Fruit fly (Drosophila melanogaster): ENCODE data around the gene Kah.

The Kah gene

DNA sequence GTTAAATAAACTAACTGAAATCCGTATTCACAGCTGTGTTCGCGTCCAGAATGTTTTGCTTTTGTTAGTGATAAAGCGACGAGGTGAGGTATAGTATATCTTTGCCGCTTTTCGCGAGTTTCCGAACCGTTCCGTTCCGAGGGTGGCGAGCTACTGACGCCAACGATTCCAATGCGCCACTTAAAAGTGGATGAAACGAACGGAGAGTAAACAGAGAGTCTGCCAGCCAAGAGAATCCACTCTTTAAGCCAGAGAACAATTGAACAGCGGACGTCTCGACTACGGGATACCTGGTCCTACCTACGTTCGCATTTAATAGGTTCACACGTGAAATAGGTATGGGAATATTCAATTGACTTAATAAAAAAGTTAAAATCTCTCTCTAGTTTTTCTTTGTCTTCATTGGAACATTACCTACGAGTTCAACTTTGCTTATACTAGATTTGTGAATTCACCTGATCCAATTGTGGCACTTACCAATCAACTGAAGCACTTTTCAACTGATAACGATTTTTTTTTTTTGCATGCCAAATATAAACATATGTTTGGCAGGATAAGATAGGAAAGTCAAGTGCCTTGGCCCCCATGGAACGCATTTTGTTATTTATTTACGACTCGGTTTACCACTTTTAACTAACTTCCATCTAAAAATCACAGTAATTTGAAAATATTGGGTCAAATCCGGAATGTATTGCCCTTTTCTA is 14.9 kb upstream of the Kah start, which contains the start of gene CG13893 (continued):
- no peak for TF ChIP-seq usp (GFP tag; optimal IDR thresholded peaks at IDR 0.05)

DNA sequence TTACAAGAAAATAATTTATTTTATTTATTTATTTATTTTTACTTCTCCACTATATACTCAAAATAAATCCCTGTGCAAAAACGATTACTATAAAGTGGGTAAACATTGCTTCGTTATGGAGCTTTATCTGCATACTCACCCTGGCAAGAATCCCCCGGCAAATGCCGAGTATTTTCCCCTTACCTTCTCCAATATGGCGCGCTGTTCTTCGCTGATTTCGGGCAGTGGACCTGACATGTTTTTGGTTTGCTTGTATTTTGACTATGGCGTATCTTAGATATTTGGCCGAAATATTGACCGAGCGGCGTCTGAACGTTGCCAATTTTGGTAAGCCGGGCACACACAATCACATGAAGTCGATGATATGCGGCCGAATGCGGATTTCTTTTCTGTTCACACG is 14.1 kb upstream of the Kah start:
- TF ChIP-seq dmrt93B (GFP tag; optimal IDR thresholded peaks at IDR 0.05) (no peak), Rel (GFP tag; optimal IDR thresholded peaks at IDR 0.05) (no peak), Rel (tag; optimal IDR thresholded peaks at IDR 0.05) (peak; percentile 77)

DNA sequence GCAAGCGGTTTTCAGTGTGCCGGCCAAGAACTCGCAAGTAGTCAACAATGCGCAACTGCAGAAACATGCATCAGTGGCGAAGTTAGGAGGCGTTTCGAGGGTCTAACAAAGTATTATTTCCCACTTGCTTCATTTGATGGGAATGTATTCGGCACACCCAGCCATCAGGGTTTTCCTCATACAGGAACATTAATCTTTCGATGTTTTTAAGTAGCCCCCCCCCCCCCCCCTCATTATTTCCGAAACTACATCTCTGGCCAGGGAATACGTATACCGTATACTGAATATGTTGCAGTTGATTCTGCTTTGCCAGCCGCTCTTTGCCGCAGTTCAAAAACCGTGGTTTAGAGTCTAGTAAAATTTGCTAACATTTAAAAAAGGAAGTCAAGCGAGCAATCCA is 13.5 kb upstream of the Kah start:
- TF ChIP-seq foxo (GFP tag; optimal IDR thresholded peaks at IDR 0.05) (peak in 1 of 2 experiments; percentile 27), br (GFP tag; optimal IDR thresholded peaks at IDR 0.05) (no peak), HLH106 (tag; optimal IDR thresholded peaks at IDR 0.05) (peak; percentile 70), tai (GFP tag; optimal IDR thresholded peaks at IDR 0.05) (no peak), h (GFP tag; optimal IDR thresholded peaks at IDR 0.05) (peak; percentile 9)

DNA sequence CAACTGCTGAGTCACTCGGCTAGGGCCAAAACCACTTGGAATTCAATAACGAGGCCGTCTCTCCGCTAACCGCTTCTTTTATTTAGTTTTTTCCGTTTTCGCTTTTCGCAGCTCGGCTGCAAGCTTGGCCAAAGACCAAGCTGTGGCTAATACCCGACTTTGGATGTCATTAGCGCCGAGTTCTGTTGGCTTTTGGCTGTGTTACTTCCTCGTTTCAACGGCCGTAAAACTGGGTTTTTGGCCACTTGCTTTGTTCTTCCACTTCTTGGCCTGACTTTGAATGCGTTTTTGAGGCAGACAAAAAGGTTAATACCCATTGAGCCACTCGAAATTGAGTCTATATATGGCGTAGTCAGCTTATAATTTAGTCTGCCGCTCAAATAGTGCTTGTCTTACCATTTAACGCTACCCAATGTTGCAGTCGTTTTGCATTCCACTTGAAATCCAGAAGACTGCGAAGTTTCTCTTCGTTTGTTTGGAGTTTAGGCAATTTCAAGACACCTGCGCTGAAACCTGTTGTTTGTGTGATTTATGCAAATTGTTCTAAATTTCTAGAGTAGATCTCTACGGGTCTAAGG is 12.6 kb upstream of the Kah start:
- TF ChIP-seq Jra (GFP tag; optimal IDR thresholded peaks at IDR 0.05): no peak
- TF ChIP-seq Mio (GFP tag; optimal IDR thresholded peaks at IDR 0.05): no peak
- no peak for TF ChIP-seq usp (GFP tag; optimal IDR thresholded peaks at IDR 0.05)
- no peak for TF ChIP-seq CG32264 (GFP tag; optimal IDR thresholded peaks at IDR 0.05)
- TF ChIP-seq sv (GFP tag; optimal IDR thresholded peaks at IDR 0.05): no peak
- no peak for TF ChIP-seq N (GFP tag; optimal IDR thresholded peaks at IDR 0.05)
- no peak for TF ChIP-seq Dif (GFP tag; optimal IDR thresholded peaks at IDR 0.05; ENCODE audit: partially characterized antibody)
- no peak for TF ChIP-seq Sp1 (GFP tag; optimal IDR thresholded peaks at IDR 0.05)
- no peak for TF ChIP-seq dsf (GFP tag; optimal IDR thresholded peaks at IDR 0.05; ENCODE audit: borderline replicate concordance)

DNA sequence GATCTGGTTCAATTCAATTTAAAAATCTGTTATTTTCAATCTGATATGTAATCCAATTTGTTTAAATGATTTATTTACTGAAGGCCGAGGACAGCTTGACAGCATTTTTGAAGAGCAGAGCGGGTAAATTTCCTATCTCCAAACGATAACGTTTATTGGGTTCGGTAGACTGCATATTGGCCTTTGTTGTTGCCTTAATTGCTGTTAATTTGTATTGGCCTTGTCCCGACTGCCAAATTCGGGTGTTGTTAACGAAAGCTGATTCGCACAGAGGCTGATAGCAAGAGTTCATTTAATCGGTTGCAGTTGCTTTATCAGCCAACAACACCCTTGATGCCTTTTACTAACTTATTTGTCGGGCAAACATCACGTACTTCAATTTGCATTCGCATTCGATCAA is 12.0 kb upstream of the Kah start:
- TF ChIP-seq h (GFP tag; optimal IDR thresholded peaks at IDR 0.05) (peak; percentile 5), CG32264 (GFP tag; optimal IDR thresholded peaks at IDR 0.05) (no peak), Hnf4 (GFP tag; optimal IDR thresholded peaks at IDR 0.05) (no peak), woc (GFP tag; optimal IDR thresholded peaks at IDR 0.05) (no peak), br (GFP tag; optimal IDR thresholded peaks at IDR 0.05) (peak; percentile 9), Rel (GFP tag; optimal IDR thresholded peaks at IDR 0.05) (no peak), Rel (tag; optimal IDR thresholded peaks at IDR 0.05) (peak; percentile 28), Abd-B (GFP tag; optimal IDR thresholded peaks at IDR 0.05) (no peak), Mio (GFP tag; optimal IDR thresholded peaks at IDR 0.05) (no peak), OdsH (GFP tag; optimal IDR thresholded peaks at IDR 0.05) (no peak), Dfd (GFP tag; optimal IDR thresholded peaks at IDR 0.05) (no peak), HLH106 (tag; optimal IDR thresholded peaks at IDR 0.05) (no peak)

DNA sequence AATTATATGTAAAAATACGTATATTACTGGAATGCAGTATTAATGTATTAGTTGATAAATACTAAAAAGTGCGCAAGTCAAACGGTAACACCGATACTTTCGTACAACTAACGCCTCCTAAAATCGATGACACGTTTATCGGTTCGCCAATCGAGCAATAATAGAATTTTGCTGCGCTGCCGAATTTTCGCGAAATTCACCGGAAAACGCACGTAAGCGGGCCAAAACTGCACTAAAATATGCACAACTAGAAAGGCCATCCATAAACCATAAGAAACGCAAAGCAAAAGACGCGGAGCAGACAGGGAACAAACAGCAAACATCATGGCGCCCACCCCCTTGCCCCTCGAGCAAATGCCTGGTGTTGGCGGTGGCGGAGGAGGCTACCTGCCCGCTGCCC is 4.0 kb upstream of the Kah start, which contains the start of gene MED14:
MED14 (plus strand) TSS at position 145 of the 400 bp plus-strand sequence.
- no peak for TF ChIP-seq ey (GFP tag; optimal IDR thresholded peaks at IDR 0.05)
- TF ChIP-seq jim (GFP tag; optimal IDR thresholded peaks at IDR 0.05): no peak
- TF ChIP-seq dsf (GFP tag; optimal IDR thresholded peaks at IDR 0.05; ENCODE audit: borderline replicate concordance): no peak
- no peak for TF ChIP-seq Sp1 (GFP tag; optimal IDR thresholded peaks at IDR 0.05)
- TF ChIP-seq foxo (GFP tag; optimal IDR thresholded peaks at IDR 0.05): no peak
- no peak for TF ChIP-seq CG9705 (GFP tag; optimal IDR thresholded peaks at IDR 0.05)
- TF ChIP-seq Rel (GFP tag; optimal IDR thresholded peaks at IDR 0.05): no peak
- no peak for TF ChIP-seq Rel (tag; optimal IDR thresholded peaks at IDR 0.05)
- TF ChIP-seq GATAd (GFP tag; optimal IDR thresholded peaks at IDR 0.05): no peak
- TF ChIP-seq Abd-B (GFP tag; optimal IDR thresholded peaks at IDR 0.05): no peak
- no peak for TF ChIP-seq Hr78 (GFP tag; optimal IDR thresholded peaks at IDR 0.05)
- TF ChIP-seq OdsH (GFP tag; optimal IDR thresholded peaks at IDR 0.05): no peak
- TF ChIP-seq lola (GFP tag; optimal IDR thresholded peaks at IDR 0.05): no peak
- TF ChIP-seq Hnf4 (GFP tag; optimal IDR thresholded peaks at IDR 0.05): no peak
- TF ChIP-seq psq (GFP tag; optimal IDR thresholded peaks at IDR 0.05): no peak
- TF ChIP-seq Hr83 (GFP tag; optimal IDR thresholded peaks at IDR 0.05; ENCODE audit: poor library complexity, severe bottlenecking): no peak
- no peak for TF ChIP-seq dmrt93B (GFP tag; optimal IDR thresholded peaks at IDR 0.05)
- no peak for TF ChIP-seq N (GFP tag; optimal IDR thresholded peaks at IDR 0.05)
- TF ChIP-seq Myc (optimal IDR thresholded peaks at IDR 0.05): no peak
- TF ChIP-seq pan (optimal IDR thresholded peaks at IDR 0.05): no peak
